Worm (Caenorhabditis elegans) whole organism, late embryonic: ENCODE measurements around the gene C08B6.11.

ENCODE experiments used
- F13H6.1 ChIP-seq: sonication (generic microtip); optimal IDR thresholded peaks from 2 replicates; lab custom pipeline; 2016; ENCODE audit warnings: missing genetic modification characterization, missing compliant biosample characterization
- ahr-1 ChIP-seq: sonication (generic microtip); optimal IDR thresholded peaks from 2 replicates; lab custom pipeline; 2016; ENCODE audit warnings: missing genetic modification characterization, missing compliant biosample characterization
- ama-1 ChIP-seq: fragments of 150-350 bp; optimal IDR thresholded peaks from 2 replicates; lab custom pipeline; 2014
- ceh-22 ChIP-seq: sonication (generic microtip); optimal IDR thresholded peaks from 2 replicates; lab custom pipeline; 2017; ENCODE audit warnings: missing biosample characterization, missing genetic modification characterization
- fax-1 ChIP-seq: sonication (generic microtip); optimal IDR thresholded peaks from 2 replicates; lab custom pipeline; 2016; ENCODE audit warnings: missing genotype, missing genetic modification characterization, missing compliant biosample characterization
- hlh-30 ChIP-seq: sonication (generic microtip); optimal IDR thresholded peaks from 2 replicates; lab custom pipeline; 2017; ENCODE audit warnings: antibody characterized with exemption, missing genetic modification characterization, missing compliant biosample characterization; ENCODE audit not compliant: insufficient read depth
- nhr-232 ChIP-seq: sonication (generic microtip); optimal IDR thresholded peaks from 2 replicates; lab custom pipeline; 2016; ENCODE audit warnings: missing genetic modification characterization, missing compliant biosample characterization
- pqm-1 ChIP-seq: sonication (generic microtip); optimal IDR thresholded peaks from 2 replicates; lab custom pipeline; 2016; ENCODE audit warnings: missing genetic modification characterization, missing compliant biosample characterization
- unc-42 ChIP-seq: sonication (generic microtip); optimal IDR thresholded peaks from 2 replicates; lab custom pipeline; 2016; ENCODE audit warnings: missing genotype, missing genetic modification characterization, missing compliant biosample characterization

DNA sequence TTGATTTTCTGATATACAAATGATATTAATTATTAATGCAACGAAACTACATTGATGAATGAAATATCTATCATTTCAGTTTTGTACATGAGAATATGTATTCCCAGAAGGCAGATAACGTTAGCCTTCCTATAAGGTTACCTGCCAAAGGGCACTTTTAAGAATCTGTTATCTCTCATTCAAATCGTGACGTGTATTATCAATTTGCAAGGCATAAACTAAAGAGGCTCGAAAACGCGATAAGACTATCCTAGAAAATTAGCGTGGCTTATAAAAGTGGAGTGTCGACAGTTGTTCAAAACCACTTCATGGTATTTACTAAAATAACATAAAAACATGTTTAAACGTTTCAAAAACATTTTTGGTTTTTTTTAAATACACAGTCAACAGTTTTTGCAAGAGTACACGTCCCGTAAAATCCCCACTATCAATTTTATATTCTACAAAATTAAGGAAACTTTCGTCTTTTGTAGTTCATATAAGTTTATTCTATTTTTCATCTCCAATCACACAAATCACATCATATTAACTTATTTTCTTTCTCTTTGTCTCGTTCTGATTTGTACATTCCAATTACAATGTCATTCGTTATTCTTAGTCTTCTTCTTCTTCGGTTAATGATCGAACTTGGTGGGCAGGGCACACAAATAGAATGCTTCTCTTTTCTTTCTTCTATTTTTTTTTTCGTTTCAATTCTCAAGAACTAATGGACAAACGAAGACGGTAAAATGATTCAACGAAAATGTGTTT, 17.6 kb downstream of the C08B6.11 start, which contains the start of gene C08B6.10:
- TF ChIP-seq ceh-22 (tag; lab: Kevin White, UChicago) = no peak
- no peak for TF ChIP-seq F13H6.1 (tag; lab: Kevin White, UChicago)
- TF ChIP-seq ahr-1 (tag; lab: Kevin White, UChicago) = no peak
- no peak for TF ChIP-seq ama-1 (lab: Kevin White, UChicago)
- TF ChIP-seq fax-1 (tag; lab: Kevin White, UChicago) = no peak
- no peak for TF ChIP-seq unc-42
- no peak for TF ChIP-seq hlh-30
- TF ChIP-seq pqm-1 = no peak
- TF ChIP-seq nhr-232 = no peak
